Fruit fly (Drosophila melanogaster) whole organism, larva: ENCODE data around the gene CG42822.
"Not testable (repeated sequence)": the region's sequence is repeated elsewhere in the genome, so short reads cannot be mapped to it uniquely, and the experiment has no call there.

Experiments used
- noc ChIP-seq: fragments of 200-800 bp; sonication (Bioruptor generic); optimal IDR thresholded peaks from 3 replicates; lab custom pipeline; 2019; ENCODE audit warnings: missing biosample characterization, mild to moderate bottlenecking, missing genetic modification characterization, moderate library complexity

Gene CG42822

dm6 chr3R:17430481-17430880, 16.8 kb downstream of the CG42822 start:
- no peak for TF ChIP-seq noc (tag; lab: Kevin White, UChicago)

dm6 chr3R:17433117-17433516, 19.4 kb downstream of the CG42822 start:
- no peak for TF ChIP-seq noc (tag; lab: Kevin White, UChicago)

dm6 chr3R:17434330-17434729, 20.6 kb downstream of the CG42822 start, which contains the start of gene CG44090:
Gene CG44090 (minus strand): TSS chr3R:17434430.
- no peak for TF ChIP-seq noc (tag; lab: Kevin White, UChicago)

dm6 chr3R:17440628-17441027, 26.9 kb downstream of the CG42822 start, which contains the start of gene CG14331:
Gene CG14331 (minus strand): TSS chr3R:17440728.
- TF ChIP-seq noc (tag; lab: Kevin White, UChicago), result no peak

- no peak for TF ChIP-seq noc (tag; lab: Kevin White, UChicago)
Measured at dm6 chr3R:17447615-17448014, 33.9 kb downstream of the CG42822 start.

- TF ChIP-seq noc (tag; lab: Kevin White, UChicago), result no peak
Measured at dm6 chr3R:17448758-17449157, 35.1 kb downstream of the CG42822 start, which contains the start of gene Eh. Gene Eh (minus strand): TSS chr3R:17448858.

dm6 chr3R:17449402-17449801, 35.7 kb downstream of the CG42822 start:
- no peak for TF ChIP-seq noc (tag; lab: Kevin White, UChicago)

- not testable (repeated sequence) for TF ChIP-seq noc (tag; lab: Kevin White, UChicago)
Measured at dm6 chr3R:17456676-17457075, 43.0 kb downstream of the CG42822 start, which contains the start of gene CG14330. Gene CG14330 (minus strand): TSS chr3R:17456776.
